Fruit fly (Drosophila melanogaster) whole organism, wandering third instar larva: ENCODE data around the gene Cluap1.

Experiments used
- Abd-B ChIP-seq: fragments of >200 bp; optimal IDR thresholded peaks from 2 replicates; lab custom pipeline; 2017; ENCODE audit warnings: missing biosample characterization, missing genetic modification characterization
- Dfd ChIP-seq: fragments of >200 bp; optimal IDR thresholded peaks from 2 replicates; lab custom pipeline; 2017; ENCODE audit warnings: missing biosample characterization, missing genetic modification characterization
- Dif ChIP-seq: fragments of 200-275, 200-300 bp; sonication (Bioruptor generic); optimal IDR thresholded peaks from 2 replicates; lab custom pipeline; 2018; ENCODE audit warnings: missing biosample characterization, missing genetic modification characterization; ENCODE audit not compliant: partially characterized antibody
- GATAd ChIP-seq: sonication (Bioruptor generic); optimal IDR thresholded peaks from 2 replicates; lab custom pipeline; 2016; ENCODE audit warnings: missing biosample characterization, missing genetic modification characterization
- HLH106 ChIP-seq: fragments of 200-800 bp; optimal IDR thresholded peaks from 3 replicates; lab custom pipeline; 2019; ENCODE audit warnings: missing biosample characterization, mild to moderate bottlenecking, missing genetic modification characterization, moderate library complexity
- Hnf4 ChIP-seq: fragments of 200-800 bp; sonication (Bioruptor generic); optimal IDR thresholded peaks from 2 replicates; lab custom pipeline; 2016; ENCODE audit warnings: missing biosample characterization, mild to moderate bottlenecking, missing genetic modification characterization
- Hr78 ChIP-seq: fragments of >200 bp; optimal IDR thresholded peaks from 2 replicates; lab custom pipeline; 2017; ENCODE audit warnings: missing biosample characterization, missing genetic modification characterization
- Hr83 ChIP-seq: fragments of 200-300 bp; sonication (Bioruptor generic); optimal IDR thresholded peaks from 2 replicates; lab custom pipeline; 2016; ENCODE audit warnings: missing biosample characterization, mild to moderate bottlenecking, missing genetic modification characterization, moderate library complexity; ENCODE audit not compliant: poor library complexity, severe bottlenecking
- Jra ChIP-seq: sonication (Bioruptor generic); optimal IDR thresholded peaks from 2 replicates; lab custom pipeline; 2016; ENCODE audit warnings: missing biosample characterization, missing genetic modification characterization
- Mio ChIP-seq: sonication (Bioruptor generic); optimal IDR thresholded peaks from 2 replicates; lab custom pipeline; 2016; ENCODE audit warnings: missing biosample characterization, missing genetic modification characterization
- Myc ChIP-seq: fragments of >200 bp; optimal IDR thresholded peaks from 2 replicates; lab custom pipeline; 2017
- N ChIP-seq: fragments of >200 bp; optimal IDR thresholded peaks from 2 replicates; lab custom pipeline; 2018; ENCODE audit warnings: missing biosample characterization, missing external identifiers, missing genetic modification characterization
- OdsH ChIP-seq: fragments of 200-800 bp; sonication (Bioruptor generic); optimal IDR thresholded peaks from 2 replicates; lab custom pipeline; 2016; ENCODE audit warnings: missing biosample characterization, mild to moderate bottlenecking, missing genetic modification characterization
- Rel ChIP-seq, 2 experiments: fragments of 200-800 bp; sonication (Bioruptor generic) in 1 of 2; optimal IDR thresholded peaks; 2 replicates in 1 of 2; 3 replicates in 1 of 2; lab custom pipeline; 2016 to 2019; ENCODE audit warnings: mild to moderate bottlenecking in 2 of 2, missing biosample characterization in 2 of 2, missing genetic modification characterization in 2 of 2, moderate library complexity in 1 of 2
- Sp1 ChIP-seq: fragments of 200-800 bp; sonication (Bioruptor generic); optimal IDR thresholded peaks from 3 replicates; lab custom pipeline; 2019; ENCODE audit warnings: missing biosample characterization, mild to moderate bottlenecking, missing genetic modification characterization, moderate library complexity
- Vsx2 ChIP-seq: fragments of 200-300, 225-300 bp; sonication (Bioruptor generic); optimal IDR thresholded peaks from 2 replicates; lab custom pipeline; 2018; ENCODE audit warnings: missing biosample characterization, missing genetic modification characterization; ENCODE audit not compliant: partially characterized antibody
- br ChIP-seq: fragments of 200-800 bp; sonication (Bioruptor generic); optimal IDR thresholded peaks from 2 replicates; lab custom pipeline; 2016; ENCODE audit warnings: missing biosample characterization, missing genetic modification characterization
- brk ChIP-seq: fragments of 200-800 bp; sonication (Bioruptor generic); optimal IDR thresholded peaks from 2 replicates; lab custom pipeline; 2016; ENCODE audit warnings: missing biosample characterization, mild to moderate bottlenecking, missing genetic modification characterization
- dl ChIP-seq, 2 experiments: fragments of 175-275, 200-275 bp in 1 of 2; fragments of 200-275 bp in 1 of 2; sonication (Bioruptor generic); optimal IDR thresholded peaks; lab custom pipeline; 2018; ENCODE audit warnings: mild to moderate bottlenecking in 2 of 2, missing biosample characterization in 2 of 2, missing genetic modification characterization in 2 of 2, moderate library complexity in 2 of 2; ENCODE audit not compliant: partially characterized antibody in 2 of 2, insufficient read depth in 1 of 2
- dmrt93B ChIP-seq: fragments of 200-800 bp; sonication (Bioruptor generic); optimal IDR thresholded peaks from 2 replicates; lab custom pipeline; 2018; ENCODE audit warnings: missing biosample characterization, mild to moderate bottlenecking, missing genetic modification characterization
- dsf ChIP-seq: sonication (Bioruptor generic); optimal IDR thresholded peaks from 2 replicates; lab custom pipeline; 2016; ENCODE audit warnings: missing biosample characterization, missing genetic modification characterization, borderline replicate concordance
- ey ChIP-seq: fragments of 200-800 bp; sonication (Bioruptor generic); optimal IDR thresholded peaks from 2 replicates; lab custom pipeline; 2016; ENCODE audit warnings: missing biosample characterization, missing genetic modification characterization
- h ChIP-seq: fragments of 200-800 bp; sonication (Bioruptor generic); optimal IDR thresholded peaks from 3 replicates; lab custom pipeline; 2016; ENCODE audit warnings: missing biosample characterization, mild to moderate bottlenecking, missing genetic modification characterization
- jim ChIP-seq: fragments of 175-275, 200-325 bp; sonication (Bioruptor generic); optimal IDR thresholded peaks from 2 replicates; lab custom pipeline; 2016; ENCODE audit warnings: missing biosample characterization, mild to moderate bottlenecking, missing genetic modification characterization
- lola ChIP-seq: fragments of >200 bp; optimal IDR thresholded peaks from 2 replicates; lab custom pipeline; 2017; ENCODE audit warnings: missing biosample characterization, missing genetic modification characterization
- pan ChIP-seq: fragments of >200 bp; optimal IDR thresholded peaks from 2 replicates; lab custom pipeline; 2017
- psq ChIP-seq: fragments of 200-800 bp; sonication (Bioruptor generic); optimal IDR thresholded peaks from 3 replicates; lab custom pipeline; 2017; ENCODE audit warnings: missing biosample characterization, mild to moderate bottlenecking, missing genetic modification characterization, moderate library complexity
- rgr ChIP-seq: fragments of 200-800 bp; sonication (Bioruptor generic); optimal IDR thresholded peaks from 3 replicates; lab custom pipeline; 2016; ENCODE audit warnings: missing biosample characterization, mild to moderate bottlenecking, missing genetic modification characterization
- sage ChIP-seq: fragments of 200-800 bp; sonication (Bioruptor generic); optimal IDR thresholded peaks from 2 replicates; lab custom pipeline; 2016; ENCODE audit warnings: missing biosample characterization, mild to moderate bottlenecking, missing genetic modification characterization
- usp ChIP-seq: fragments of >200 bp; optimal IDR thresholded peaks from 2 replicates; lab custom pipeline; 2017; ENCODE audit warnings: missing biosample characterization, missing genetic modification characterization
- woc ChIP-seq: sonication (Bioruptor generic); optimal IDR thresholded peaks from 2 replicates; lab custom pipeline; 2016; ENCODE audit warnings: missing biosample characterization, mild to moderate bottlenecking, missing genetic modification characterization

Gene Cluap1

DNA sequence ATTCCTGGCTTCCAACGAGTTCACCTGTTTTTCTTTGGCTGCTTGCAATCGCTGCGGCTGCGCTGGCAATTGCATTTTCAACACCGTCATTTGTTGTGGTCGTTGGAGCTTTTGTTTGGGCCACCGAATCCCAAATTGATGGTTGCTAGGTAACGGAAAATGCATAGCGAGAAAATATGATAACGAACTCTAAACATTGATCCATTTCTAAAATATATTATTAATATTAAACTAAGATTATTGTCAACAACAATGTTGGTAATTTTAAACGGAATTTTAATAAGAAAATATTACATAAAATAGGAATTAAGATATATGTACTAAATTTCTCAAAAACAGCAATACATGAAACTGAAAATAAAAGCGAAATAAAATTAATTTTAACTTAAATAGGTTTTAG, at the start of gene Cluap1:
TSS of gene Cluap1 (minus strand) at position 101 of the 400 bp plus-strand sequence.
- no peak for TF ChIP-seq Mio (GFP tag; lab: Kevin White, UChicago)
- TF ChIP-seq Hnf4 (GFP tag; lab: Kevin White, UChicago) = no peak
- no peak for TF ChIP-seq Jra
- TF ChIP-seq rgr = no peak
- no peak for TF ChIP-seq N
- no peak for TF ChIP-seq dmrt93B
- TF ChIP-seq dsf (GFP tag; lab: Kevin White, UChicago) = no peak
- TF ChIP-seq sage (GFP tag; lab: Kevin White, UChicago) = no peak
- TF ChIP-seq, all 38 proteins: peak for 0

dm6 chrX:22582909-22583308, 38.8 kb upstream of the Cluap1 start:
- no peak for TF ChIP-seq HLH106 (tag; lab: Kevin White, UChicago)
- TF ChIP-seq woc (GFP tag; lab: Kevin White, UChicago) = no peak
- no peak for TF ChIP-seq Abd-B (GFP tag; lab: Kevin White, UChicago)
- no peak for TF ChIP-seq dmrt93B
- no peak for TF ChIP-seq Dfd (GFP tag; lab: Kevin White, UChicago)
- TF ChIP-seq dsf (GFP tag; lab: Kevin White, UChicago) = no peak
- no peak for TF ChIP-seq ey (GFP tag; lab: Kevin White, UChicago)
- no peak for TF ChIP-seq Hr83 (GFP tag; lab: Kevin White, UChicago)

DNA sequence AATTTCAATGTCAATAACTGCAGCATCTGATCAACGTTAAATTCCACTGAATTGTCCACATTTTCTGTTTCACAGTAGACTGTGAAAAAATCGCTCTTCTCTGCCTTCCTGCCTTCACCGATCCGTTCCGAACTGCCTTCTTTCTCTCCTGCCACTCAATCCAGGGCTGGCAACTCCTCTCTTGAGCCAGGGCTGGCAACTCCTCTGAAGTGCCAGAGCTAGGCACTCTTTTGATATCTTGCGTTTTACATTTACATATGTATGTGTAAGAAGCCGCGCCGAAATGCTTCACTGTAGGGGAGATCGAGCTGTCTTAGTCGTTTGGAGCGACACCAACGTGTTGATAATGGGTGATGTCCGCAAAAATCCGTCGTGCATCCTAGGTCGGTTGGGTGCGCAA, 31.0 kb upstream of the Cluap1 start:
- TF ChIP-seq Dif (GFP tag; lab: Kevin White, UChicago) (no peak), pan (lab: Kevin White, UChicago) (no peak), usp (GFP tag; lab: Kevin White, UChicago) (no peak), Rel (GFP tag; optimal IDR thresholded peaks at IDR 0.05; lab: Kevin White, UChicago) (no peak), Rel (tag; optimal IDR thresholded peaks at IDR 0.05; lab: Kevin White, UChicago) (no peak), ey (GFP tag; lab: Kevin White, UChicago) (no peak), Mio (GFP tag; lab: Kevin White, UChicago) (no peak), h (GFP tag; lab: Kevin White, UChicago) (no peak), Sp1 (GFP tag; lab: Kevin White, UChicago) (no peak)

DNA sequence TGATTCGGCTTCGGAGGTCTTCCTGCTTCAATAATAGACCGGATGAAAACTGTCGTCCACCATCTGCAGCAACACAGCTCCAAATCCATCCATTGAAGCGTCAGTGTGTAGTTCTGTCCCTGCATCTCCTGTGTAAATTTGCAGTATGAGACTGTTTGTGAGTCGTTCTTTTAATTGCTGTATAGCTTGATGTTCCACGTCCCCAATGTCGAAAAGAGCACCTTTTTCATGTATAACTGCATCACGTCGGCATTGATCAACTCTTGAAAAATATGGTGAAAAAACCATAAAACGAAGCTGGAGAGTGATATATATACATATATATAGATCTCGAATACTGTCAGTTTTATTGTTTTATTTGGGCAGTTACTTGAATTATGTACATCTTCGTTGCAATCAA, 30.2 kb upstream of the Cluap1 start:
- TF ChIP-seq Jra (no peak), br (GFP tag; lab: Kevin White, UChicago) (no peak), Dif (GFP tag; lab: Kevin White, UChicago) (no peak), usp (GFP tag; lab: Kevin White, UChicago) (no peak), psq (GFP tag; lab: Kevin White, UChicago) (no peak), brk (GFP tag; lab: Kevin White, UChicago) (no peak), Hr78 (GFP tag; lab: Kevin White, UChicago) (no peak), sage (GFP tag; lab: Kevin White, UChicago) (no peak), rgr (no peak)
- TF ChIP-seq, all 38 proteins: peak for 0

DNA sequence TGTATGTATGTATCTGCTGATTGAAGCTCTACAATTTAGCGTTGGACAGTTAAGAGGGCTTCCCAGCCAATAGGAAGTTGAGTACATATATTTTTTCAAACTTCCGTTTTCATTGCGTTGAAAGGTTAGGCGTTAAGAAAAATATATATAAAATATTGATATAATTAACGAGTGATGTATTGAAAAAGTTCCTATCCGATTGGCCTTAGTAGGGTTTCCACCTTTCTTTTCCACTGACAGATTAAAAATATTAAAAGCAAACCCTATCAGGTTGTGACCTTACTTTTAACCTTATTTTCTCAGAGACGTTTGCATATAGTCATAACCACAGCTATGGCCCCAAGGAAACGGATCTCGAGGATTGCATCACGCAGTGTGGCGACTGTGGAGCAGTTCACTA, 2.7 kb upstream of the Cluap1 start, which contains the start of gene CG17601:
TSS of gene CG17601 (plus strand) at position 301 of the 400 bp plus-strand sequence.
- no peak for TF ChIP-seq rgr
- TF ChIP-seq Dif (GFP tag; lab: Kevin White, UChicago) = no peak
- TF ChIP-seq pan (lab: Kevin White, UChicago) = no peak
- TF ChIP-seq usp (GFP tag; lab: Kevin White, UChicago) = no peak
- TF ChIP-seq N = no peak
- no peak for TF ChIP-seq jim (GFP tag; lab: Kevin White, UChicago)
- TF ChIP-seq GATAd = no peak
- TF ChIP-seq Abd-B (GFP tag; lab: Kevin White, UChicago) = no peak
- TF ChIP-seq lola (GFP tag; lab: Kevin White, UChicago) = no peak
- TF ChIP-seq dl (GFP tag; optimal IDR thresholded peaks at IDR 0.05; lab: Kevin White, UChicago; ENCODE audit: insufficient read depth in 1 of 2, partially characterized antibody in 2 of 2) = no peak
- no peak for TF ChIP-seq br (GFP tag; lab: Kevin White, UChicago)
- no peak for TF ChIP-seq OdsH (GFP tag; lab: Kevin White, UChicago)
- no peak for TF ChIP-seq Myc (lab: Kevin White, UChicago)
- TF ChIP-seq Vsx2 (GFP tag; lab: Kevin White, UChicago) = no peak
